Worm (Caenorhabditis elegans): ENCODE measurements around the gene ZK262.9.

- no peak for TF ChIP-seq him-1 (tag; optimal IDR thresholded peaks at IDR 0.05)
- TF ChIP-seq W03F9.2 (tag; optimal IDR thresholded peaks at IDR 0.05): no peak
- no peak for TF ChIP-seq dao-5 (tag; optimal IDR thresholded peaks at IDR 0.05)
These were observed 21.7 kb downstream of the ZK262.9 start, which contains the start of gene ZK228.3 for ce11 chrV:18461200-18461728.

Data from whole organism, L4/young adult.